Worm (Caenorhabditis elegans): ENCODE results near the gene sox-2.

Gene sox-2

DNA sequence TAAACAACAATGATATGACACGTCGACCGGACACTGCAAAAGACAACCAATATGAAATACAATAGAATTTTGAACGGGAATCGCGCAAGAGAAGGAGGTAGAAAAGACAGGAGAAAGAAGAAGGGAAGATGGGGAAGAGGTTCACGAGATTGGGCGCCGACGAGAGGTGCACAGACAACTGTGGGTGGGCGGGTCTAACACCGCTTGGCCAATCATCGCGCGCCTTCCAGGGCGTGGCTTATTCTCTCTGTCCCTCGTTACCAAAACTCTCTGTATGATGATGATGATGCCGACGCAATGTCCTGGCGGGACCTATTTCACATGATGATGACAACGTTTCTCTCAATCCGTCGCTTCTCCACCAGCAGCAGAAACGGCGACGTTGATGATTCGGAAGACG, 3.0 kb downstream of the sox-2 start:
- TF ChIP-seq mel-28 (tag; optimal IDR thresholded peaks at IDR 0.05; ENCODE audit: borderline replicate concordance) (no peak), hrde-1 (tag; optimal IDR thresholded peaks at IDR 0.05; ENCODE audit: borderline replicate concordance) (no peak), egrh-3 (GFP tag; IDR thresholded peaks at IDR 0.05) (0 out of 2 replicates have a peak, but pooled peaks have one; percentile 15), nfyb-1 (GFP tag; IDR thresholded peaks at IDR 0.05) (peak; percentile 79), zfh-2 (GFP tag; conservative IDR thresholded peaks at IDR 0.05) (peak; percentile 74)

DNA sequence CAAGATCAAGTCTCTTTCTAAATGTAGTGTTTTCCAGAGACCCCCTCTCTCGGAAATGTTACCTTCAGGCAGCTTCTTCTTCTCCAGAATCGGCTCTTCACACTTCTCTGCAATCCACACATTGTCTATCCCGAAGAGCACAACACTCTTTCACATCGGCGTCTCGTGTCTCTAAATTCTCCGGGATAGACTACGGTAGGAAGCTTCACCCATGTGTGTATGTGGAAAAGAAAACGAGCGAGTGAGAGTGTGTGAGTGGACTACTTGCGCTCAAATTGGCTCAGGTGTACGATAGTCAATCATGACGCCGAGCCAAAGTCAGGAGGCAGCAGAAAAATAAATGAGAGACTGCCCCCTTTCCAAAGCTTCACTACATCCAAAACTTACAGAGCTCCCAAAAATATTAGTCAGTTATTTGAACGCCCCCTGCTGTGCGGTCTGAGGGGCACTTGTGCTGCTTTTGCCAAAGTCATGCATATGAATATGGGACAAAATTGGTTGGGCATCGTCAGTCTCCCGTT, 6.3 kb downstream of the sox-2 start:
- TF ChIP-seq ceh-91 (GFP tag; IDR thresholded peaks at IDR 0.05), result no peak
- no peak for TF ChIP-seq K11D2.4 (GFP tag; IDR thresholded peaks at IDR 0.05)
- no peak for TF ChIP-seq mes-4 (tag; optimal IDR thresholded peaks at IDR 0.05)
- TF ChIP-seq Y95B8A.8 (GFP tag; IDR thresholded peaks at IDR 0.05), result no peak
- no peak for TF ChIP-seq C17E4.6 (GFP tag; IDR thresholded peaks at IDR 0.05)
- no peak for TF ChIP-seq attf-5 (GFP tag; optimal IDR thresholded peaks at IDR 0.05)
- no peak for TF ChIP-seq B0035.1 (tag; optimal IDR thresholded peaks at IDR 0.05)
- no peak for TF ChIP-seq sea-2 (GFP tag; IDR thresholded peaks at IDR 0.05)
- no peak for TF ChIP-seq F10E7.11 (tag; optimal IDR thresholded peaks at IDR 0.05)
- no peak for TF ChIP-seq madf-10 (tag; optimal IDR thresholded peaks at IDR 0.05)
- TF ChIP-seq ztf-28 (GFP tag; IDR thresholded peaks at IDR 0.05), result no peak
- no peak for TF ChIP-seq unc-62 (GFP tag; optimal IDR thresholded peaks at IDR 0.05)
- TF ChIP-seq hsf-1 (GFP tag; IDR thresholded peaks at IDR 0.05), result no peak
- no peak for TF ChIP-seq lag-1 (GFP tag; IDR thresholded peaks at IDR 0.05)
- no peak for TF ChIP-seq athp-1 (tag; optimal IDR thresholded peaks at IDR 0.05)
- no peak for TF ChIP-seq dox-1 (GFP tag; IDR thresholded peaks at IDR 0.05)
- no peak for TF ChIP-seq gei-17 (GFP tag; optimal IDR thresholded peaks at IDR 0.05)
- TF ChIP-seq dpl-1 (GFP tag; optimal IDR thresholded peaks at IDR 0.05), result no peak
- TF ChIP-seq chd-7 (tag; optimal IDR thresholded peaks at IDR 0.05), result no peak

DNA sequence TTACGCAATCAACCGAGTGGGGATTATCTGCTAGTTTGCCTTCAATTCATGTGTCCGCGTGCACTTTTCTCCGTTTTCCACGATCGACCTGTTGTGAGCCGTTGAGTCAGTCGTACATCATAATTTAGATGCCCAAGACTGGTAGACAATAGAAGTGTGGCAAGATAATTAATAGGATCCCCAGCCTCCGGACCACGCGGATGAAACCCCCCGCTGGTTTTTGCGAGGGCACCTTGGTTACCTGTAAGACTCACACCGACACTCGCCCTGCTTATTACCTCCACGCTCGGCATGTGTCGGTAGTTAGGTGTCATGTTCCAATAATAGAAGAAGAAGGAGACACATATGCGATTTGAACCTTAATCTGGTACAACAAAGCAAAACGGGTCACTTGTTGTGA, 7.6 kb downstream of the sox-2 start:
- TF ChIP-seq cebp-1 (GFP tag; IDR thresholded peaks at IDR 0.05) (no peak), cebp-1 (tag; optimal IDR thresholded peaks at IDR 0.05) (no peak), sptf-2 (GFP tag; optimal IDR thresholded peaks at IDR 0.05) (no peak), him-1 (tag; optimal IDR thresholded peaks at IDR 0.05) (no peak), Y53G8AR.9 (GFP tag; conservative IDR thresholded peaks at IDR 0.05) (no peak), die-1 (tag; optimal IDR thresholded peaks at IDR 0.05) (no peak), nhr-179 (tag; optimal IDR thresholded peaks at IDR 0.05) (no peak), ztf-3 (GFP tag; optimal IDR thresholded peaks at IDR 0.05) (no peak), madf-10 (tag; optimal IDR thresholded peaks at IDR 0.05) (no peak), sea-2 (GFP tag; IDR thresholded peaks at IDR 0.05) (no peak), F55B11.4 (tag; optimal IDR thresholded peaks at IDR 0.05; ENCODE audit: borderline replicate concordance, insufficient read depth) (no peak), hmg-1.2 (GFP tag; IDR thresholded peaks at IDR 0.05) (no peak), aptf-3 (GFP tag; IDR thresholded peaks at IDR 0.05) (no peak), madf-6 (GFP tag; IDR thresholded peaks at IDR 0.05) (no peak), aptf-2 (GFP tag; conservative IDR thresholded peaks at IDR 0.05) (no peak), snpc-1.1 (tag; optimal IDR thresholded peaks at IDR 0.05; ENCODE audit: insufficient read depth) (no peak), F49E8.2 (tag; optimal IDR thresholded peaks at IDR 0.05; ENCODE audit: insufficient read depth) (no peak)
